Worm (Caenorhabditis elegans): ENCODE results near the gene ZK512.1.

DNA sequence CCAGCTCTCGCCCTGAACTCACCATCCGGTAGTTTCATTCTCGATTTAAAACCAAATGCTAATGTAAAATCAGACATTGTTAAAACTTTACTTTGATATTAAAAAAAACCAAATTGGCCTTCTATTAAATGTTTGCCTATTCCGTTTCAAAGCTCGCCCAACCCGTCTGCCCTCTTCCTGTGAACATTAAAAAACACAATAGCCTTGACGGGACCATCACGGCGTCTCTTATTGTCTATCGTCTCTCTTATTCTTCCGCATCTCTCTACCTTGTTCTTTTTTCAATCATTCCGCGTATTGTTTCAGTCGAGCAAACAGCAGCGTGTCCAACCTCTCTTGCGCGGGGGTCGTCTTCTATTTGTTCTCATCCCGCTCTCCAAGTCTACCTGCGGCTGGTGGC, at the start of gene ZK512.1:
- TF ChIP-seq dao-5 (tag; optimal IDR thresholded peaks at IDR 0.05) (no peak), W03F9.2 (tag; optimal IDR thresholded peaks at IDR 0.05) (no peak)
